Worm (Caenorhabditis elegans): Measurements from ENCODE around the gene ZK512.11.
A peak's percentile ranks its signal among the peaks of the same experiment; 100 is the strongest.

ZK512.11 gene

ce11 chrIII:9172702-9173101, 28.7 kb downstream of the ZK512.11 start, which contains the start of gene ina-1:
ina-1 (minus strand) TSS chrIII:9172802.
- no peak for TF ChIP-seq ces-1 (GFP tag; optimal IDR thresholded peaks at IDR 0.05)
- TF ChIP-seq lsy-2 (tag; optimal IDR thresholded peaks at IDR 0.05), result no peak
- no peak for TF ChIP-seq hlh-1 (tag; optimal IDR thresholded peaks at IDR 0.05)
- no peak for TF ChIP-seq nhr-2 (tag; optimal IDR thresholded peaks at IDR 0.05)
- TF ChIP-seq nhr-76 (tag; optimal IDR thresholded peaks at IDR 0.05), result no peak
- no peak for TF ChIP-seq unc-120 (tag; optimal IDR thresholded peaks at IDR 0.05; ENCODE audit: poor library complexity, severe bottlenecking)
- TF ChIP-seq M03D4.4 (tag; optimal IDR thresholded peaks at IDR 0.05), result no peak
- TF ChIP-seq bed-3 (GFP tag; optimal IDR thresholded peaks at IDR 0.05), result no peak
- no peak for TF ChIP-seq blmp-1 (tag; optimal IDR thresholded peaks at IDR 0.05)
- no peak for TF ChIP-seq ham-2 (GFP tag; optimal IDR thresholded peaks at IDR 0.05)
- no peak for TF ChIP-seq nhr-28 (tag; optimal IDR thresholded peaks at IDR 0.05)
- no peak for TF ChIP-seq snpc-4 (tag; optimal IDR thresholded peaks at IDR 0.05)
- TF ChIP-seq lin-32 (GFP tag; optimal IDR thresholded peaks at IDR 0.05), result no peak
- TF ChIP-seq ceh-39 (tag; optimal IDR thresholded peaks at IDR 0.05), result no peak
- TF ChIP-seq lin-13 (tag; optimal IDR thresholded peaks at IDR 0.05), result no peak
- TF ChIP-seq elt-3 (tag; optimal IDR thresholded peaks at IDR 0.05), result no peak
- TF ChIP-seq elt-1 (tag; optimal IDR thresholded peaks at IDR 0.05; ENCODE audit: borderline replicate concordance, insufficient read depth), result no peak
- TF ChIP-seq drap-1 (GFP tag; optimal IDR thresholded peaks at IDR 0.05), result no peak
- TF ChIP-seq cnd-1 (tag; optimal IDR thresholded peaks at IDR 0.05), result no peak

ce11 chrIII:9173239-9173638, 29.2 kb downstream of the ZK512.11 start:
- TF ChIP-seq nhr-12 (tag; optimal IDR thresholded peaks at IDR 0.05) (no peak), nhr-28 (tag; optimal IDR thresholded peaks at IDR 0.05) (no peak), zip-8 (tag; optimal IDR thresholded peaks at IDR 0.05) (no peak), ham-2 (GFP tag; optimal IDR thresholded peaks at IDR 0.05) (no peak), bed-3 (GFP tag; optimal IDR thresholded peaks at IDR 0.05) (no peak), nhr-2 (tag; optimal IDR thresholded peaks at IDR 0.05) (no peak), lsy-2 (tag; optimal IDR thresholded peaks at IDR 0.05) (no peak), mab-5 (tag; optimal IDR thresholded peaks at IDR 0.05) (no peak)

ce11 chrIII:9176008-9176407, 32.0 kb downstream of the ZK512.11 start:
- TF ChIP-seq ces-1 (GFP tag; optimal IDR thresholded peaks at IDR 0.05), result no peak
- no peak for TF ChIP-seq mep-1 (tag; optimal IDR thresholded peaks at IDR 0.05)
- no peak for TF ChIP-seq nhr-237 (tag; optimal IDR thresholded peaks at IDR 0.05)
- no peak for TF ChIP-seq nhr-12 (tag; optimal IDR thresholded peaks at IDR 0.05)
- no peak for TF ChIP-seq zip-8 (tag; optimal IDR thresholded peaks at IDR 0.05)
- peak; percentile 4 for TF ChIP-seq cnd-1 (tag; optimal IDR thresholded peaks at IDR 0.05)
- TF ChIP-seq ceh-83 (GFP tag; optimal IDR thresholded peaks at IDR 0.05), result no peak
- TF ChIP-seq unc-62 (GFP tag; optimal IDR thresholded peaks at IDR 0.05), result peak; percentile 58
- no peak for TF ChIP-seq tbx-8 (GFP tag; optimal IDR thresholded peaks at IDR 0.05)
- TF ChIP-seq nhr-76 (tag; optimal IDR thresholded peaks at IDR 0.05), result no peak
- TF ChIP-seq sptf-1 (tag; optimal IDR thresholded peaks at IDR 0.05), result peak; percentile 24
- no peak for TF ChIP-seq ceh-43 (GFP tag; optimal IDR thresholded peaks at IDR 0.05)
- TF ChIP-seq M03D4.4 (tag; optimal IDR thresholded peaks at IDR 0.05), result no peak
- no peak for TF ChIP-seq hlh-1 (tag; optimal IDR thresholded peaks at IDR 0.05)
- TF ChIP-seq lsy-2 (tag; optimal IDR thresholded peaks at IDR 0.05), result no peak
- no peak for TF ChIP-seq elt-3 (tag; optimal IDR thresholded peaks at IDR 0.05)
- TF ChIP-seq snpc-4 (tag; optimal IDR thresholded peaks at IDR 0.05), result no peak
- no peak for TF ChIP-seq unc-120 (tag; optimal IDR thresholded peaks at IDR 0.05; ENCODE audit: poor library complexity, severe bottlenecking)
- no peak for TF ChIP-seq elt-1 (tag; optimal IDR thresholded peaks at IDR 0.05; ENCODE audit: borderline replicate concordance, insufficient read depth)
- no peak for TF ChIP-seq unc-39 (tag; optimal IDR thresholded peaks at IDR 0.05)
- no peak for TF ChIP-seq lin-13 (tag; optimal IDR thresholded peaks at IDR 0.05)
- TF ChIP-seq pha-4 (tag; optimal IDR thresholded peaks at IDR 0.05), result no peak
- peak; percentile 21 for TF ChIP-seq mls-2 (tag; optimal IDR thresholded peaks at IDR 0.05)
- TF ChIP-seq ztf-11 (tag; optimal IDR thresholded peaks at IDR 0.05), result no peak
- TF ChIP-seq nhr-28 (tag; optimal IDR thresholded peaks at IDR 0.05), result no peak
- TF ChIP-seq bed-3 (GFP tag; optimal IDR thresholded peaks at IDR 0.05), result no peak
- TF ChIP-seq blmp-1 (tag; optimal IDR thresholded peaks at IDR 0.05), result no peak
- no peak for TF ChIP-seq mab-5 (tag; optimal IDR thresholded peaks at IDR 0.05)
- TF ChIP-seq flh-1 (GFP tag; optimal IDR thresholded peaks at IDR 0.05), result no peak
- no peak for TF ChIP-seq lin-32 (GFP tag; optimal IDR thresholded peaks at IDR 0.05)
- peak; percentile 85 for TF ChIP-seq nhr-2 (tag; optimal IDR thresholded peaks at IDR 0.05)
- no peak for TF ChIP-seq ceh-39 (tag; optimal IDR thresholded peaks at IDR 0.05)
- peak; percentile 24 for TF ChIP-seq ham-2 (GFP tag; optimal IDR thresholded peaks at IDR 0.05)
- no peak for TF ChIP-seq sem-2 (GFP tag; optimal IDR thresholded peaks at IDR 0.05)
- no peak for TF ChIP-seq drap-1 (GFP tag; optimal IDR thresholded peaks at IDR 0.05)
